Fruit fly (Drosophila melanogaster) whole organism, embryonic: ENCODE data around the gene Gpo3.

Experiments
- CG10565 ChIP-seq: fragments of 200-800 bp; sonication (Bioruptor generic); optimal IDR thresholded peaks from 3 replicates; lab custom pipeline; 2016; ENCODE audit warnings: missing biosample characterization, mild to moderate bottlenecking, missing genetic modification characterization
- CG11093 ChIP-seq: fragments of 200-800 bp; sonication (Bioruptor generic); IDR thresholded peaks from 3 replicates; pipeline ENCODE4 v1.3.6; 2022; ENCODE audit warnings: missing biosample characterization, missing genetic modification characterization
- CG12071 ChIP-seq: fragments of 200-800 bp; sonication (Bioruptor generic); optimal IDR thresholded peaks from 3 replicates; lab custom pipeline; 2018; ENCODE audit warnings: missing biosample characterization, mild to moderate bottlenecking, missing genetic modification characterization
- CG12236 ChIP-seq: fragments of 200-800 bp; sonication (Bioruptor generic); optimal IDR thresholded peaks from 2 replicates; lab custom pipeline; 2016; ENCODE audit warnings: missing biosample characterization, missing genetic modification characterization
- CG12391 ChIP-seq: fragments of 200-800 bp; sonication (Bioruptor generic); optimal IDR thresholded peaks from 3 replicates; lab custom pipeline; 2018; ENCODE audit warnings: missing biosample characterization, mild to moderate bottlenecking, missing genetic modification characterization, moderate library complexity
- CG12744 ChIP-seq: fragments of 200-800 bp; sonication (Bioruptor generic); optimal IDR thresholded peaks from 2 replicates; lab custom pipeline; 2016; ENCODE audit warnings: missing biosample characterization, missing genetic modification characterization
- CG14441 ChIP-seq: fragments of 200-800 bp; sonication (Bioruptor generic); IDR thresholded peaks from 2 replicates; pipeline ENCODE4 v1.3.6; 2022; ENCODE audit warnings: missing biosample characterization, missing genetic modification characterization
- CG17568 ChIP-seq: fragments of 200-800 bp; sonication (Bioruptor generic); optimal IDR thresholded peaks from 2 replicates; lab custom pipeline; 2018; ENCODE audit warnings: missing biosample characterization, mild to moderate bottlenecking, missing genetic modification characterization, moderate library complexity
- CG18476 ChIP-seq: fragments of 200-800 bp; sonication (Bioruptor generic); optimal IDR thresholded peaks from 2 replicates; lab custom pipeline; 2016; ENCODE audit warnings: missing biosample characterization, mild to moderate bottlenecking, missing genetic modification characterization
- CG2129 ChIP-seq: fragments of 200-800 bp; sonication (Bioruptor generic); IDR thresholded peaks from 2 replicates; pipeline ENCODE4 v1.3.6; 2022; ENCODE audit warnings: missing biosample characterization, missing genetic modification characterization; ENCODE audit not compliant: partially characterized antibody
- CG30020 ChIP-seq: fragments of 200-800 bp; optimal IDR thresholded peaks from 2 replicates; lab custom pipeline; 2019; ENCODE audit warnings: missing biosample characterization, mild to moderate bottlenecking, missing genetic modification characterization, moderate library complexity
- CG34422 ChIP-seq: fragments of 200-800 bp; sonication (Bioruptor generic); IDR thresholded peaks from 3 replicates; pipeline ENCODE4 v1.3.6; 2022; ENCODE audit warnings: missing biosample characterization, missing genetic modification characterization
- CG4730 ChIP-seq: fragments of 200-800 bp; sonication (Bioruptor generic); IDR thresholded peaks from 2 replicates; pipeline ENCODE4 v1.3.6; 2022; ENCODE audit warnings: missing biosample characterization, missing genetic modification characterization
- CG7372 ChIP-seq: fragments of 200-800 bp; sonication (Bioruptor generic); IDR thresholded peaks from 2 replicates; pipeline ENCODE4 v1.3.6; 2022; ENCODE audit warnings: missing biosample characterization, missing genetic modification characterization
- CG7839 ChIP-seq: fragments of 200-800 bp; sonication (Bioruptor generic); optimal IDR thresholded peaks from 3 replicates; lab custom pipeline; 2018; ENCODE audit warnings: missing biosample characterization, mild to moderate bottlenecking, missing genetic modification characterization, moderate library complexity
- CG9609 ChIP-seq: fragments of 200-800 bp; sonication (Bioruptor generic); optimal IDR thresholded peaks from 3 replicates; lab custom pipeline; 2016; ENCODE audit warnings: missing biosample characterization, missing genetic modification characterization
- D19A ChIP-seq: fragments of 200-800 bp; optimal IDR thresholded peaks from 3 replicates; lab custom pipeline; 2019; ENCODE audit warnings: missing biosample characterization, mild to moderate bottlenecking, missing genetic modification characterization, moderate library complexity
- D19B ChIP-seq: fragments of 200-800 bp; sonication (Bioruptor generic); optimal IDR thresholded peaks from 2 replicates; lab custom pipeline; 2017; ENCODE audit warnings: missing biosample characterization, mild to moderate bottlenecking, missing genetic modification characterization
- E2f1 ChIP-seq: fragments of 200-800 bp; sonication (Bioruptor generic); IDR thresholded peaks from 2 replicates; pipeline ENCODE4 v1.3.6; 2022; ENCODE audit warnings: missing biosample characterization, missing genetic modification characterization
- Fer1 ChIP-seq: fragments of 200-800 bp; sonication (Bioruptor generic); optimal IDR thresholded peaks from 2 replicates; lab custom pipeline; 2017; ENCODE audit warnings: missing biosample characterization, mild to moderate bottlenecking, missing genetic modification characterization
- Fer3 ChIP-seq: fragments of 200-800 bp; sonication (Bioruptor generic); optimal IDR thresholded peaks from 2 replicates; lab custom pipeline; 2018; ENCODE audit warnings: missing biosample characterization, mild to moderate bottlenecking, missing genetic modification characterization, moderate library complexity
- GATAe ChIP-seq: fragments of 200-800 bp; sonication (Bioruptor generic); conservative IDR thresholded peaks from 2 replicates; pipeline ENCODE4 v1.3.6; 2022; ENCODE audit warnings: missing biosample characterization, missing genetic modification characterization
- Gug ChIP-seq: fragments of 200-800 bp; sonication (Bioruptor generic); IDR thresholded peaks from 4 replicates; pipeline ENCODE4 v1.3.6; 2022; ENCODE audit warnings: missing biosample characterization, missing genetic modification characterization
- HLH4C ChIP-seq: fragments of 200-800 bp; sonication (Bioruptor generic); IDR thresholded peaks from 3 replicates; pipeline ENCODE4 v1.3.6; 2022; ENCODE audit warnings: missing biosample characterization, missing genetic modification characterization; ENCODE audit not compliant: partially characterized antibody
- Hmr ChIP-seq: fragments of 200-800 bp; sonication (Bioruptor generic); optimal IDR thresholded peaks from 3 replicates; lab custom pipeline; 2017; ENCODE audit warnings: mild to moderate bottlenecking, missing biosample characterization, missing genetic modification reagents, missing genetic modification characterization
- Lim3 ChIP-seq: fragments of 200-800 bp; sonication (Bioruptor generic); IDR thresholded peaks from 2 replicates; pipeline ENCODE4 v1.3.6; 2022; ENCODE audit warnings: missing biosample characterization, missing genetic modification characterization
- Lpt ChIP-seq: fragments of >200 bp; optimal IDR thresholded peaks from 2 replicates; lab custom pipeline; 2018; ENCODE audit warnings: missing biosample characterization, missing genetic modification characterization
- Mrtf ChIP-seq: fragments of 200-800 bp; sonication (Bioruptor generic); IDR thresholded peaks from 3 replicates; pipeline ENCODE4 v1.3.6; 2022; ENCODE audit warnings: missing biosample characterization, missing genetic modification characterization
- Myb ChIP-seq: fragments of 200-800 bp; sonication (Bioruptor generic); optimal IDR thresholded peaks from 2 replicates; lab custom pipeline; 2016; ENCODE audit warnings: missing biosample characterization, missing genetic modification characterization
- NFAT ChIP-seq: fragments of 200-800 bp; sonication (Bioruptor generic); IDR thresholded peaks from 2 replicates; pipeline ENCODE4 v1.3.6; 2022; ENCODE audit warnings: missing biosample characterization, missing genetic modification characterization
- Poxn ChIP-seq: fragments of 200-800 bp; sonication (Bioruptor generic); IDR thresholded peaks from 2 replicates; pipeline ENCODE4 v1.3.6; 2022; ENCODE audit warnings: missing biosample characterization, missing genetic modification characterization
- Sin3A ChIP-seq: fragments of >200 bp; optimal IDR thresholded peaks from 2 replicates; lab custom pipeline; 2018
- ara ChIP-seq: fragments of 200-800 bp; sonication (Bioruptor generic); IDR thresholded peaks from 2 replicates; pipeline ENCODE4 v1.3.6; 2022; ENCODE audit warnings: missing biosample characterization, missing genetic modification characterization
- cas ChIP-seq: fragments of 200-800 bp; sonication (Bioruptor generic); IDR thresholded peaks from 2 replicates; pipeline ENCODE4 v1.3.6; 2022; ENCODE audit warnings: missing biosample characterization, missing genetic modification characterization
- disco-r ChIP-seq: fragments of 200-800 bp; sonication (Bioruptor generic); optimal IDR thresholded peaks from 2 replicates; lab custom pipeline; 2016; ENCODE audit warnings: missing biosample characterization, missing genetic modification characterization
- en ChIP-seq: fragments of 200-800 bp; sonication (Bioruptor generic); optimal IDR thresholded peaks from 2 replicates; lab custom pipeline; 2016; ENCODE audit warnings: missing biosample characterization, missing genetic modification characterization
- fd64A ChIP-seq: fragments of 200-800 bp; sonication (Bioruptor generic); optimal IDR thresholded peaks from 3 replicates; lab custom pipeline; 2018; ENCODE audit warnings: missing biosample characterization, mild to moderate bottlenecking, missing genetic modification characterization
- fd96Cb ChIP-seq: fragments of 200-800 bp; sonication (Bioruptor generic); optimal IDR thresholded peaks from 2 replicates; lab custom pipeline; 2018; ENCODE audit warnings: missing biosample characterization, mild to moderate bottlenecking, missing genetic modification characterization, moderate library complexity
- gfzf ChIP-seq: fragments of 200-800 bp; sonication (Bioruptor generic); optimal IDR thresholded peaks from 2 replicates; lab custom pipeline; 2016; ENCODE audit warnings: missing biosample characterization, mild to moderate bottlenecking, missing genetic modification characterization, moderate library complexity
- gsb-n ChIP-seq: fragments of 200-800 bp; sonication (Bioruptor generic); optimal IDR thresholded peaks from 3 replicates; lab custom pipeline; 2018; ENCODE audit warnings: missing biosample characterization, mild to moderate bottlenecking, missing genetic modification characterization
- insv ChIP-seq, 2 experiments: fragments of 200-800 bp; sonication (Bioruptor generic); optimal IDR thresholded peaks; 3 replicates each; lab custom pipeline; 2016 to 2018; ENCODE audit warnings: missing biosample characterization in 2 of 2, missing genetic modification characterization in 2 of 2
- lilli ChIP-seq: fragments of 200-800 bp; sonication (Bioruptor generic); optimal IDR thresholded peaks from 3 replicates; lab custom pipeline; 2016; ENCODE audit warnings: missing biosample characterization, missing genetic modification characterization
- otp ChIP-seq: fragments of 200-800 bp; sonication (Bioruptor generic); IDR thresholded peaks from 3 replicates; pipeline ENCODE4, ENCODE4 v1.3.6; 2022; ENCODE audit warnings: missing biosample characterization, missing genetic modification characterization
- pb ChIP-seq: fragments of 200-800 bp; sonication (Bioruptor generic); optimal IDR thresholded peaks from 3 replicates; lab custom pipeline; 2016; ENCODE audit warnings: missing biosample characterization, missing genetic modification characterization
- so ChIP-seq: fragments of 200-800 bp; sonication (Bioruptor generic); IDR thresholded peaks from 3 replicates; pipeline ENCODE4 v1.3.6; 2022; ENCODE audit warnings: missing biosample characterization, missing genetic modification characterization
- sob ChIP-seq: fragments of 200-800 bp; sonication (Bioruptor generic); IDR thresholded peaks from 2 replicates; pipeline ENCODE4 v1.3.6; 2022; ENCODE audit warnings: missing biosample characterization, missing genetic modification characterization
- sqz ChIP-seq: fragments of 200-800 bp; sonication (Bioruptor generic); optimal IDR thresholded peaks from 3 replicates; lab custom pipeline; 2018; ENCODE audit warnings: missing biosample characterization, mild to moderate bottlenecking, missing genetic modification characterization
- stwl ChIP-seq: fragments of 200-800 bp; sonication (Bioruptor generic); optimal IDR thresholded peaks from 3 replicates; lab custom pipeline; 2018; ENCODE audit warnings: missing biosample characterization, mild to moderate bottlenecking, missing genetic modification characterization, moderate library complexity
- tap ChIP-seq: fragments of 200-800 bp; optimal IDR thresholded peaks from 3 replicates; lab custom pipeline; 2019; ENCODE audit warnings: missing biosample characterization, mild to moderate bottlenecking, missing genetic modification characterization, moderate library complexity
- vvl ChIP-seq: fragments of 200-800 bp; sonication (Bioruptor generic); IDR thresholded peaks from 2 replicates; pipeline ENCODE4 v1.3.6; 2022; ENCODE audit warnings: missing biosample characterization, missing genetic modification characterization
- wek ChIP-seq: fragments of 200-800 bp; sonication (Bioruptor generic); optimal IDR thresholded peaks from 3 replicates; lab custom pipeline; 2018; ENCODE audit warnings: missing biosample characterization, mild to moderate bottlenecking, missing genetic modification characterization, moderate library complexity
- zf30C ChIP-seq: fragments of 200-800 bp; sonication (Bioruptor generic); optimal IDR thresholded peaks from 3 replicates; lab custom pipeline; 2018; ENCODE audit warnings: missing biosample characterization, mild to moderate bottlenecking, missing genetic modification characterization

The Gpo3 gene

DNA sequence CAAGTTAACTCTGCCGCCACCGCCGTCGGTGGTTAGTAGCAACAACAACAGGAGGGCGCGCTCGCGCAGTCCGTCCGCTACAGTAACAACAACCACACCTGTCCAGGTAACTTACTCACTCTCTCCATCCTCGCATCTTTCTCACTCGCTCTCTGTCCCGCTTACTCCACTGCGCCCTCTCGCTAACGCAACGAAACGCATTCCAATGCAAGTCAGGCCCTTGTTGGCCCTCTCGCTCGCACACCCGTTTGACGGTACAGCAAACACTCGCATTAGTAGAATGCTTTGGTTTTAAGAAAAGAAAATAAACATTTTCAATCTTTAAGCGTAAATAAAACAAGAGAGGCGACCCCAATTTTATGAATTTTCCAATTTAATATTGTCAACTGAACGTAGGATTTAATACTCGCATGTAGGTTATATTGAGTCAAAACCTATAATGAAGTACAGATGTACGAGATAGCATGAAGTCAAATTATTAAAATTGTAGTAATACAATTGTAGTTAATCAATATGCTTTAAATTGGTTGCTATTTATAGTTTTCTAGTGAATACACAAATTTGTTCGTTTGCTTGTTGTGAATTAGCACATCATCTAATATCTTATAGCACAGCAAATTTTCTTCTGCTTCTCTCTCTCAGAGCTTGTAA, 41.9 kb upstream of the Gpo3 start (continued):
- TF ChIP-seq sob (GFP tag; lab: Robert Waterston, UW) (no peak), Fer3 (tag; lab: Kevin White, UChicago) (no peak), CG7839 (tag; lab: Kevin White, UChicago) (peak; percentile 44), CG4730 (GFP tag; lab: Robert Waterston, UW) (no peak; the same call in 1 of the 2 replicates), en (GFP tag; lab: Kevin White, UChicago) (no peak), Gug (GFP tag; lab: Robert Waterston, UW) (peak; percentile 2; the same call in 1 of the 4 replicates), disco-r (no peak), wek (GFP tag; lab: Kevin White, UChicago) (no peak), lilli (GFP tag; lab: Kevin White, UChicago) (peak; percentile 35), insv (GFP tag; optimal IDR thresholded peaks at IDR 0.05; lab: Kevin White, UChicago) (no peak), Mrtf (GFP tag; lab: Robert Waterston, UW) (no peak), CG12236 (GFP tag; lab: Kevin White, UChicago) (no peak), fd96Cb (tag; lab: Kevin White, UChicago) (peak; percentile 8), CG30020 (tag; lab: Kevin White, UChicago) (no peak), so (GFP tag; lab: Robert Waterston, UW) (no peak), CG12391 (tag; lab: Kevin White, UChicago) (no peak), CG11093 (GFP tag; lab: Robert Waterston, UW) (no peak), CG12744 (no peak), pb (GFP tag; lab: Kevin White, UChicago) (no peak), gsb-n (peak; percentile 44), HLH4C (GFP tag; lab: Robert Waterston, UW) (no peak), Fer1 (GFP tag; lab: Kevin White, UChicago) (no peak), CG12071 (GFP tag; lab: Kevin White, UChicago) (no peak), CG9609 (GFP tag; lab: Kevin White, UChicago) (no peak), CG14441 (peak; percentile 50; the same call in 1 of the 2 replicates), CG17568 (GFP tag; lab: Kevin White, UChicago) (no peak), CG34422 (GFP tag; lab: Robert Waterston, UW) (peak; percentile 28; the same call in 1 of the 3 replicates), Poxn (no peak), CG7372 (no peak), cas (GFP tag; lab: Robert Waterston, UW) (no peak), Lim3 (GFP tag; lab: Robert Waterston, UW) (no peak), CG2129 (GFP tag; lab: Robert Waterston, UW) (no peak), Hmr (GFP tag; lab: Kevin White, UChicago) (no peak), Sin3A (lab: Kevin White, UChicago) (no peak), E2f1 (GFP tag; lab: Robert Waterston, UW) (no peak), ara (GFP tag; lab: Robert Waterston, UW) (no peak), GATAe (no peak), gfzf (GFP tag; lab: Kevin White, UChicago) (no peak), otp (GFP tag; lab: Robert Waterston, UW) (peak; percentile 26; the same call in 1 of the 3 replicates), stwl (tag; lab: Kevin White, UChicago) (no peak), Myb (GFP tag; lab: Kevin White, UChicago) (no peak), D19B (GFP tag; lab: Kevin White, UChicago) (no peak), Lpt (GFP tag; lab: Kevin White, UChicago) (no peak), vvl (peak; percentile 66), CG18476 (GFP tag; lab: Kevin White, UChicago) (no peak), sqz (GFP tag; lab: Kevin White, UChicago) (peak; percentile 9), tap (tag; lab: Kevin White, UChicago) (no peak), zf30C (no peak), NFAT (GFP tag; lab: Robert Waterston, UW) (no peak), D19A (tag; lab: Kevin White, UChicago) (peak; percentile 3), fd64A (GFP tag; lab: Kevin White, UChicago) (no peak), CG10565 (GFP tag; lab: Kevin White, UChicago) (no peak)
